Fruit fly (Drosophila melanogaster): Measurements from ENCODE around the gene CG14968.
A peak's percentile ranks its signal among the peaks of the same experiment; 100 is the strongest.

CG14968 gene

DNA sequence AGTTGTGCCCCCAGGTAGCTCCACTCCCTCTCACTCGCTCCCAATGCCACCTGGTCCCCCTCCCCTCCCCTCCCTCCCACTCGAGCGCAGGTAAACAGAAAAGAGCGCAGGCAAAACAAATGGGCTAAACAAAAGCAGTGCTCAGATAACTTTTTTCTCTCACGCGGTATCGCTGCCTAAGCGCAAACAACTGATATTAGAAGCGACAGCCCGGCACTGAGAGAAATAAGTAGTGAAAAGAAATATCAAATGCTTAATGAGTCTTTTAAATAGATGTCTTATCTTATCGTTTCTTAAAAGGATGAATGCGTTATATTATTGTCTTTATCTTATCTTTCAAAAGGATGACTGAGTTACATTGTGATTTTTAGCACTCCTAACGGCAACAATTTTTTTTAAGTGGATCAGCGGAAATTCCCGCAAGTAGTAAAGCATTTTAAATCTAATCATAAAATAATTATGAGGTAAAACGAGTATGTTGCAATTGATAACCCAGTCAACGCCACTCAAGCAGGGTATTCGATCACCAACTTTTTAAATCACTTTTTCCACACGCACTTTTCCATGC lies 1.7 kb downstream of the CG14968 start (continued):
- TF ChIP-seq ci (GFP tag; IDR thresholded peaks at IDR 0.05), result peak; percentile 94
- TF ChIP-seq CG16863 (GFP tag; optimal IDR thresholded peaks at IDR 0.05), result peak; percentile 88
- TF ChIP-seq mam (GFP tag; optimal IDR thresholded peaks at IDR 0.05), result peak; percentile 92
- TF ChIP-seq HLH4C (GFP tag; IDR thresholded peaks at IDR 0.05; ENCODE audit: partially characterized antibody), result no peak
- TF ChIP-seq sc (optimal IDR thresholded peaks at IDR 0.05), result no peak
- TF ChIP-seq sc (GFP tag; optimal IDR thresholded peaks at IDR 0.05), result peak; percentile 84
- peak; percentile 84 for TF ChIP-seq CG13775 (GFP tag; optimal IDR thresholded peaks at IDR 0.05)
- TF ChIP-seq CG10431 (GFP tag; optimal IDR thresholded peaks at IDR 0.05), result peak; percentile 70
- TF ChIP-seq CG1603 (tag; optimal IDR thresholded peaks at IDR 0.05), result peak; percentile 85
- peak; percentile 69 for TF ChIP-seq Ets97D (GFP tag; optimal IDR thresholded peaks at IDR 0.05)
- TF ChIP-seq al (GFP tag; IDR thresholded peaks at IDR 0.05), result peak; percentile 79
- peak; percentile 68 for TF ChIP-seq Fer2 (tag; optimal IDR thresholded peaks at IDR 0.05)
- TF ChIP-seq CG1024 (GFP tag; IDR thresholded peaks at IDR 0.05), result peak; percentile 43; the same call in 1 of the 2 replicates
- no peak for TF ChIP-seq hkb (optimal IDR thresholded peaks at IDR 0.05)
- peak; percentile 96 for TF ChIP-seq hkb (GFP tag; IDR thresholded peaks at IDR 0.05)
- peak; percentile 93 for TF ChIP-seq grau (tag; optimal IDR thresholded peaks at IDR 0.05)
- peak; percentile 80 to 97 for TF ChIP-seq Hr51 (GFP tag; optimal IDR thresholded peaks at IDR 0.05)
- peak; percentile 88 for TF ChIP-seq tio (GFP tag; optimal IDR thresholded peaks at IDR 0.05)
- no peak for TF ChIP-seq prd (optimal IDR thresholded peaks at IDR 0.05)
- TF ChIP-seq prd (GFP tag; IDR thresholded peaks at IDR 0.05), result peak; percentile 91
- TF ChIP-seq CG17359 (tag; optimal IDR thresholded peaks at IDR 0.05), result peak; percentile 95
- peak; percentile 89 for TF ChIP-seq Awh (GFP tag; IDR thresholded peaks at IDR 0.05)
- TF ChIP-seq CG6765 (GFP tag; optimal IDR thresholded peaks at IDR 0.05), result peak; percentile 85
- peak; percentile 82 for TF ChIP-seq kah (GFP tag; optimal IDR thresholded peaks at IDR 0.05)
- TF ChIP-seq zf30C (GFP tag; optimal IDR thresholded peaks at IDR 0.05), result peak; percentile 89
- no peak for TF ChIP-seq HLHmδ (GFP tag; optimal IDR thresholded peaks at IDR 0.05)
- TF ChIP-seq CG17802 (tag; optimal IDR thresholded peaks at IDR 0.05), result peak; percentile 57
- TF ChIP-seq CG30431 (GFP tag; optimal IDR thresholded peaks at IDR 0.05), result peak; percentile 71
- TF ChIP-seq sens-2 (GFP tag; IDR thresholded peaks at IDR 0.05), result peak; percentile 90
- peak; percentile 86 for TF ChIP-seq CG10267 (tag; optimal IDR thresholded peaks at IDR 0.05)
- TF ChIP-seq her (GFP tag; optimal IDR thresholded peaks at IDR 0.05), result peak; percentile 88
- TF ChIP-seq CG9932 (GFP tag; IDR thresholded peaks at IDR 0.05), result peak; percentile 70
- peak; percentile 73 for TF ChIP-seq CG10959 (GFP tag; IDR thresholded peaks at IDR 0.05)
- TF ChIP-seq sna (GFP tag; IDR thresholded peaks at IDR 0.05; ENCODE audit: partially characterized antibody), result no peak
- TF ChIP-seq E2f1 (GFP tag; IDR thresholded peaks at IDR 0.05), result peak; percentile 90
- no peak for TF ChIP-seq cad (GFP tag; optimal IDR thresholded peaks at IDR 0.05)
- TF ChIP-seq Hand (GFP tag; optimal IDR thresholded peaks at IDR 0.05), result peak; percentile 77
- peak; percentile 77; the same call in 2 of the 4 replicates for TF ChIP-seq chinmo (GFP tag; IDR thresholded peaks at IDR 0.05; ENCODE audit: partially characterized antibody)
- peak in 1 of 2 experiments; percentile 51 for TF ChIP-seq crp (GFP tag; optimal IDR thresholded peaks at IDR 0.05)
- TF ChIP-seq CG13123 (GFP tag; optimal IDR thresholded peaks at IDR 0.05), result peak; percentile 72
- peak; percentile 91 for TF ChIP-seq phol (tag; optimal IDR thresholded peaks at IDR 0.05)
- TF ChIP-seq Doc3 (GFP tag; IDR thresholded peaks at IDR 0.05; ENCODE audit: partially characterized antibody), result no peak
- peak; percentile 90 for TF ChIP-seq chm (GFP tag; IDR thresholded peaks at IDR 0.05)
- TF ChIP-seq lbe (GFP tag; optimal IDR thresholded peaks at IDR 0.05), result peak; percentile 42
- TF ChIP-seq btn (GFP tag; optimal IDR thresholded peaks at IDR 0.05), result peak; percentile 74
- peak; percentile 96 for TF ChIP-seq CG18599 (GFP tag; optimal IDR thresholded peaks at IDR 0.05)
- TF ChIP-seq ftz-f1 (GFP tag; optimal IDR thresholded peaks at IDR 0.05), result no peak
- TF ChIP-seq hbn (GFP tag; IDR thresholded peaks at IDR 0.05; ENCODE audit: partially characterized antibody), result 0 out of 2 replicates have a peak, but pooled peaks have one; percentile 19
- no peak for TF ChIP-seq pita (GFP tag; optimal IDR thresholded peaks at IDR 0.05)
- TF ChIP-seq bsh (GFP tag; optimal IDR thresholded peaks at IDR 0.05), result peak in 1 of 2 experiments; percentile 94

Data from whole organism, embryonic.